In the genomic region with DNA sequence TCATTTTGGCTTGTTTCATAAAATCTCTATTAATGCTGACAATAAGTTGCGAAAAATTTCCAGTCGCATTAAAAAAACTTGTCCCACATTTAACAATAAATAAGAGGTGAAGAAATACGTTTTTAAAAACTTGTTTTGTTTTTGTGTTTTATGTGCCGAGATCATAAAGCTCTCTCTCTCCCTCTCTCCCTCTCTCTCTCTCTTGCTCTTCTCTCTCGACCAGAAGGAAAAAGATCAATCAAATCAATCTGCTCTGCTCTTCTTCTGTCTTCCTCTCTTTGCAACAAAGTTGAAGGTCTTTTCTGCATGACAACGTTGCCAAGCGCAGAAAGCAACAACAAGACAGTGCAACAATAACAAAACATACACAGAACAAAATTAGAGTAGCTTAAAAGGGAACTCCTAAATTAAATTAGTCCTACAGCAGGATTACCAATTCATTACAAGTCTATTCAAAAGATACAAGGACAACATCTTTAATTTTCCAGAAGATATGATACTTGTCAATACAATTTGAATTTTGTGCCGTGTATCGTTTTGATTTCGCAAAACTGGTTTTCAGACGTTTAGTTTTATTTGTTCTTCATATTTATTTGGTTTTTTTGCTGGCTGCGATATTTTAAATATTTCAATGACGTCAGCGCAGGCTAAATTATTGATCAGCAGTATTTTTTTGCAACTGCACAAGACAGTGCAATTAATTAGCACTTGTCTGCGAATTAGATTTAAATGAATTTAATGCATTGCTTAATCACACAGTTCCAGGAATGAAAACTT, we compare ENCODE assay signal across 1 fruit fly cellular context.
TF ChIP-seq lines count a peak whose summit lies in the region.

No protein-coding gene starts in this region.

TF ChIP-seq in whole organism, embryonic, 481 proteins besides CTCF, POLR2A, EP300 and RAD21 (continued from another document and continues in another):
- TF ChIP-seq CG32772 (GFP tag; IDR thresholded peaks at IDR 0.05; lab: Robert Waterston, UW) = peak; percentile 61
- peak; percentile 37; the same call in 1 of the 2 replicates for TF ChIP-seq CG4404 (GFP tag; IDR thresholded peaks at IDR 0.05; lab: Robert Waterston, UW)
- TF ChIP-seq Hr3 (GFP tag; optimal IDR thresholded peaks at IDR 0.05; lab: Kevin White, UChicago) = peak; percentile 53
- TF ChIP-seq CG4707 (GFP tag; optimal IDR thresholded peaks at IDR 0.05; lab: Kevin White, UChicago) = peak; percentile 5
- peak; percentile 65 for TF ChIP-seq Hmr (GFP tag; optimal IDR thresholded peaks at IDR 0.05; lab: Kevin White, UChicago)
- no peak for TF ChIP-seq CG2875 (GFP tag; optimal IDR thresholded peaks at IDR 0.05; lab: Kevin White, UChicago)
- peak; percentile 63 for TF ChIP-seq Six4 (GFP tag; optimal IDR thresholded peaks at IDR 0.05; lab: Kevin White, UChicago)
- TF ChIP-seq ato (GFP tag; IDR thresholded peaks at IDR 0.05; lab: Robert Waterston, UW; ENCODE audit: partially characterized antibody) = no peak
- TF ChIP-seq esg (GFP tag; conservative IDR thresholded peaks at IDR 0.05; lab: Robert Waterston, UW) = peak; percentile 57
- TF ChIP-seq gem (tag; optimal IDR thresholded peaks at IDR 0.05; lab: Kevin White, UChicago) = peak; percentile 81
- no peak for TF ChIP-seq CG2129 (GFP tag; IDR thresholded peaks at IDR 0.05; lab: Robert Waterston, UW; ENCODE audit: partially characterized antibody)
- TF ChIP-seq MTF-1 (GFP tag; optimal IDR thresholded peaks at IDR 0.05; lab: Kevin White, UChicago; ENCODE audit: borderline replicate concordance) = peak; percentile 56
- no peak for TF ChIP-seq gce (GFP tag; IDR thresholded peaks at IDR 0.05; lab: Robert Waterston, UW)
- TF ChIP-seq pb (GFP tag; optimal IDR thresholded peaks at IDR 0.05; lab: Kevin White, UChicago) = peak; percentile 77
- TF ChIP-seq tap (tag; optimal IDR thresholded peaks at IDR 0.05; lab: Kevin White, UChicago) = peak; percentile 74
- peak; percentile 61 for TF ChIP-seq fu2 (GFP tag; optimal IDR thresholded peaks at IDR 0.05; lab: Kevin White, UChicago)
- peak; percentile 44; the same call in 1 of the 2 replicates for TF ChIP-seq peb (GFP tag; IDR thresholded peaks at IDR 0.05; lab: Robert Waterston, UW)
- peak; percentile 83 for TF ChIP-seq stc (GFP tag; IDR thresholded peaks at IDR 0.05; lab: Robert Waterston, UW)
- TF ChIP-seq shn (GFP tag; optimal IDR thresholded peaks at IDR 0.05; lab: Kevin White, UChicago) = peak; percentile 61
- peak; percentile 23 for TF ChIP-seq CG3838 (GFP tag; optimal IDR thresholded peaks at IDR 0.05; lab: Kevin White, UChicago)
- TF ChIP-seq tgo (GFP tag; IDR thresholded peaks at IDR 0.05; lab: Robert Waterston, UW) = peak; percentile 83
- TF ChIP-seq Dfd (GFP tag; optimal IDR thresholded peaks at IDR 0.05; lab: Kevin White, UChicago) = no peak
- no peak for TF ChIP-seq D (optimal IDR thresholded peaks at IDR 0.05; lab: Kevin White, UChicago)
- no peak for TF ChIP-seq D (GFP tag; optimal IDR thresholded peaks at IDR 0.05; lab: Kevin White, UChicago)
- TF ChIP-seq gfzf (GFP tag; optimal IDR thresholded peaks at IDR 0.05; lab: Kevin White, UChicago) = no peak
- no peak for TF ChIP-seq CG16813 (GFP tag; IDR thresholded peaks at IDR 0.05; lab: Robert Waterston, UW; ENCODE audit: partially characterized antibody)
- no peak for TF ChIP-seq CG18011 (GFP tag; optimal IDR thresholded peaks at IDR 0.05; lab: Kevin White, UChicago)
- peak; percentile 85 for TF ChIP-seq lab (GFP tag; optimal IDR thresholded peaks at IDR 0.05; lab: Kevin White, UChicago)
- TF ChIP-seq bsh (GFP tag; optimal IDR thresholded peaks at IDR 0.05; lab: Kevin White, UChicago) = peak; percentile 63 to 93
- TF ChIP-seq CG1603 (tag; optimal IDR thresholded peaks at IDR 0.05; lab: Kevin White, UChicago) = peak; percentile 70
- TF ChIP-seq rib (GFP tag; IDR thresholded peaks at IDR 0.05; lab: Robert Waterston, UW) = peak; percentile 68; the same call in 1 of the 2 replicates
- no peak for TF ChIP-seq Hr78 (GFP tag; optimal IDR thresholded peaks at IDR 0.05; lab: Kevin White, UChicago)
- peak; percentile 63; the same call in 1 of the 2 replicates for TF ChIP-seq toy (GFP tag; IDR thresholded peaks at IDR 0.05; lab: Robert Waterston, UW)
- TF ChIP-seq zf30C (GFP tag; optimal IDR thresholded peaks at IDR 0.05; lab: Kevin White, UChicago) = no peak
- peak; percentile 81 for TF ChIP-seq her (GFP tag; optimal IDR thresholded peaks at IDR 0.05; lab: Kevin White, UChicago)
- TF ChIP-seq otp (GFP tag; IDR thresholded peaks at IDR 0.05; lab: Robert Waterston, UW) = 0 out of 3 replicates have a peak, but pooled peaks have one; percentile 22
- peak; percentile 73 for TF ChIP-seq zfh2 (GFP tag; optimal IDR thresholded peaks at IDR 0.05; lab: Kevin White, UChicago)
- peak; percentile 47 for TF ChIP-seq Myb (GFP tag; optimal IDR thresholded peaks at IDR 0.05; lab: Kevin White, UChicago)
- TF ChIP-seq Doc3 (GFP tag; IDR thresholded peaks at IDR 0.05; lab: Robert Waterston, UW; ENCODE audit: partially characterized antibody) = no peak
- TF ChIP-seq GATAe (GFP tag; conservative IDR thresholded peaks at IDR 0.05; lab: Robert Waterston, UW) = no peak
- peak; percentile 67 for TF ChIP-seq fd96Cb (tag; optimal IDR thresholded peaks at IDR 0.05; lab: Kevin White, UChicago)
- TF ChIP-seq CG9215 (GFP tag; IDR thresholded peaks at IDR 0.05; lab: Robert Waterston, UW) = peak; percentile 57; the same call in 1 of the 2 replicates
- TF ChIP-seq z (GFP tag; IDR thresholded peaks at IDR 0.05; lab: Robert Waterston, UW) = no peak
- peak; percentile 77 for TF ChIP-seq E2f1 (GFP tag; IDR thresholded peaks at IDR 0.05; lab: Robert Waterston, UW)
- no peak for TF ChIP-seq mld (GFP tag; IDR thresholded peaks at IDR 0.05; lab: Robert Waterston, UW; ENCODE audit: partially characterized antibody)
- no peak for TF ChIP-seq CG10431 (GFP tag; optimal IDR thresholded peaks at IDR 0.05; lab: Kevin White, UChicago)
- TF ChIP-seq sob (GFP tag; IDR thresholded peaks at IDR 0.05; lab: Robert Waterston, UW) = peak; percentile 80
- peak; percentile 70; the same call in 2 of the 3 replicates for TF ChIP-seq ase (GFP tag; IDR thresholded peaks at IDR 0.05; lab: Robert Waterston, UW)
- no peak for TF ChIP-seq CG13287 (GFP tag; IDR thresholded peaks at IDR 0.05; lab: Robert Waterston, UW; ENCODE audit: partially characterized antibody)
- peak; percentile 56 for TF ChIP-seq scrt (GFP tag; optimal IDR thresholded peaks at IDR 0.05; lab: Kevin White, UChicago)
- TF ChIP-seq btn (GFP tag; optimal IDR thresholded peaks at IDR 0.05; lab: Kevin White, UChicago) = peak; percentile 44
- TF ChIP-seq schlank (tag; optimal IDR thresholded peaks at IDR 0.05; lab: Kevin White, UChicago) = peak; percentile 73
- peak; percentile 67 for TF ChIP-seq CG16863 (GFP tag; optimal IDR thresholded peaks at IDR 0.05; lab: Kevin White, UChicago)
- TF ChIP-seq BtbVII (GFP tag; optimal IDR thresholded peaks at IDR 0.05; lab: Kevin White, UChicago) = peak; percentile 72
- peak; percentile 90 for TF ChIP-seq CG15269 (tag; optimal IDR thresholded peaks at IDR 0.05; lab: Kevin White, UChicago)
- TF ChIP-seq CG5245 (GFP tag; optimal IDR thresholded peaks at IDR 0.05; lab: Kevin White, UChicago) = peak; percentile 23
- TF ChIP-seq CG6791 (GFP tag; IDR thresholded peaks at IDR 0.05; lab: Robert Waterston, UW; ENCODE audit: partially characterized antibody) = no peak
- TF ChIP-seq Trl (optimal IDR thresholded peaks at IDR 0.05; lab: Kevin White, UChicago) = peak; percentile 78 to 93
- TF ChIP-seq Trl (GFP tag; optimal IDR thresholded peaks at IDR 0.05; lab: Kevin White, UChicago) = peak; percentile 23
- peak; percentile 45; the same call in 1 of the 3 replicates for TF ChIP-seq ken (GFP tag; IDR thresholded peaks at IDR 0.05; lab: Robert Waterston, UW)
- no peak for TF ChIP-seq bigmax (GFP tag; optimal IDR thresholded peaks at IDR 0.05; lab: Kevin White, UChicago)
- TF ChIP-seq tll (GFP tag; optimal IDR thresholded peaks at IDR 0.05; lab: Kevin White, UChicago) = no peak
- TF ChIP-seq NFAT (GFP tag; IDR thresholded peaks at IDR 0.05; lab: Robert Waterston, UW) = peak; percentile 82
- peak; percentile 6 for TF ChIP-seq HmgD (GFP tag; optimal IDR thresholded peaks at IDR 0.05; lab: Kevin White, UChicago)
- TF ChIP-seq CG11695 (GFP tag; IDR thresholded peaks at IDR 0.05; lab: Robert Waterston, UW) = peak; percentile 71; the same call in 2 of the 3 replicates
- no peak for TF ChIP-seq Opbp (GFP tag; IDR thresholded peaks at IDR 0.05; lab: Robert Waterston, UW; ENCODE audit: partially characterized antibody)
- peak; percentile 75 for TF ChIP-seq NfI (GFP tag; optimal IDR thresholded peaks at IDR 0.05; lab: Kevin White, UChicago)
- TF ChIP-seq sqz (GFP tag; optimal IDR thresholded peaks at IDR 0.05; lab: Kevin White, UChicago) = no peak
- TF ChIP-seq dmrt11E (tag; optimal IDR thresholded peaks at IDR 0.05; lab: Kevin White, UChicago) = peak; percentile 22
- no peak for TF ChIP-seq lov (optimal IDR thresholded peaks at IDR 0.05; lab: Kevin White, UChicago)
- no peak for TF ChIP-seq lov (GFP tag; IDR thresholded peaks at IDR 0.05; lab: Robert Waterston, UW)
- peak; percentile 26 for TF ChIP-seq CG8281 (tag; optimal IDR thresholded peaks at IDR 0.05; lab: Kevin White, UChicago)
- peak; percentile 63 for TF ChIP-seq CG7556 (GFP tag; optimal IDR thresholded peaks at IDR 0.05; lab: Kevin White, UChicago)
- TF ChIP-seq gt (GFP tag; IDR thresholded peaks at IDR 0.05; lab: Robert Waterston, UW) = no peak
- peak; percentile 54 for TF ChIP-seq CG11398 (GFP tag; optimal IDR thresholded peaks at IDR 0.05; lab: Kevin White, UChicago)
- TF ChIP-seq org-1 (GFP tag; optimal IDR thresholded peaks at IDR 0.05; lab: Kevin White, UChicago) = peak; percentile 65
- peak; percentile 87 for TF ChIP-seq CG9932 (GFP tag; IDR thresholded peaks at IDR 0.05; lab: Robert Waterston, UW)
- TF ChIP-seq CG2116 (GFP tag; optimal IDR thresholded peaks at IDR 0.05; lab: Kevin White, UChicago) = peak; percentile 42
- peak; percentile 46 for TF ChIP-seq CG13775 (GFP tag; optimal IDR thresholded peaks at IDR 0.05; lab: Kevin White, UChicago)
- TF ChIP-seq CG1647 (GFP tag; optimal IDR thresholded peaks at IDR 0.05; lab: Kevin White, UChicago) = peak; percentile 48
- peak; percentile 86 for TF ChIP-seq lmd (GFP tag; IDR thresholded peaks at IDR 0.05; lab: Robert Waterston, UW)
- 0 out of 2 replicates have a peak, but pooled peaks have one; percentile 39 for TF ChIP-seq CG1024 (GFP tag; IDR thresholded peaks at IDR 0.05; lab: Robert Waterston, UW)
- no peak for TF ChIP-seq CG34224 (GFP tag; IDR thresholded peaks at IDR 0.05; lab: Robert Waterston, UW; ENCODE audit: partially characterized antibody)
- TF ChIP-seq Camta (GFP tag; optimal IDR thresholded peaks at IDR 0.05; lab: Kevin White, UChicago) = no peak
- peak; percentile 46 for TF ChIP-seq trh (GFP tag; optimal IDR thresholded peaks at IDR 0.05; lab: Kevin White, UChicago)
- no peak for TF ChIP-seq Lim3 (GFP tag; IDR thresholded peaks at IDR 0.05; lab: Robert Waterston, UW)
- TF ChIP-seq CG2199 (GFP tag; IDR thresholded peaks at IDR 0.05; lab: Robert Waterston, UW) = no peak
- no peak for TF ChIP-seq Hmx (GFP tag; optimal IDR thresholded peaks at IDR 0.05; lab: Kevin White, UChicago)
- no peak for TF ChIP-seq CG17802 (tag; optimal IDR thresholded peaks at IDR 0.05; lab: Kevin White, UChicago)
- no peak for TF ChIP-seq aop (GFP tag; IDR thresholded peaks at IDR 0.05; lab: Robert Waterston, UW)
- TF ChIP-seq CG18476 (GFP tag; optimal IDR thresholded peaks at IDR 0.05; lab: Kevin White, UChicago) = peak; percentile 54
- peak; percentile 26 for TF ChIP-seq jing (GFP tag; optimal IDR thresholded peaks at IDR 0.05; lab: Kevin White, UChicago)
- TF ChIP-seq vfl (GFP tag; optimal IDR thresholded peaks at IDR 0.05; lab: Kevin White, UChicago) = peak; percentile 57
- peak; percentile 81 for TF ChIP-seq Xbp1 (GFP tag; optimal IDR thresholded peaks at IDR 0.05; lab: Kevin White, UChicago)
- TF ChIP-seq Neu2 (GFP tag; optimal IDR thresholded peaks at IDR 0.05; lab: Kevin White, UChicago; ENCODE audit: borderline replicate concordance) = no peak
- peak; percentile 59 for TF ChIP-seq CG18619 (GFP tag; optimal IDR thresholded peaks at IDR 0.05; lab: Kevin White, UChicago)
- TF ChIP-seq NC2α (GFP tag; optimal IDR thresholded peaks at IDR 0.05; lab: Kevin White, UChicago) = no peak
- peak; percentile 18 for TF ChIP-seq CG13894 (tag; optimal IDR thresholded peaks at IDR 0.05; lab: Kevin White, UChicago)
- peak; percentile 7 for TF ChIP-seq trem (tag; optimal IDR thresholded peaks at IDR 0.05; lab: Kevin White, UChicago)
- TF ChIP-seq CG6689 (GFP tag; IDR thresholded peaks at IDR 0.05; lab: Robert Waterston, UW) = peak; percentile 78
- peak; percentile 88 for TF ChIP-seq CG34422 (GFP tag; IDR thresholded peaks at IDR 0.05; lab: Robert Waterston, UW)
- TF ChIP-seq cg (GFP tag; optimal IDR thresholded peaks at IDR 0.05; lab: Kevin White, UChicago) = no peak
- peak; percentile 54; the same call in 2 of the 4 replicates for TF ChIP-seq Gug (GFP tag; IDR thresholded peaks at IDR 0.05; lab: Robert Waterston, UW)
- peak; percentile 54 for TF ChIP-seq CG17829 (tag; optimal IDR thresholded peaks at IDR 0.05; lab: Kevin White, UChicago)
- peak in 1 of 2 experiments; percentile 72 for TF ChIP-seq Pdp1 (GFP tag; optimal IDR thresholded peaks at IDR 0.05; lab: Kevin White, UChicago)
- TF ChIP-seq BEAF-32 (GFP tag; optimal IDR thresholded peaks at IDR 0.05; lab: Kevin White, UChicago) = no peak
- TF ChIP-seq stwl (tag; optimal IDR thresholded peaks at IDR 0.05; lab: Kevin White, UChicago) = no peak
- TF ChIP-seq en (GFP tag; optimal IDR thresholded peaks at IDR 0.05; lab: Kevin White, UChicago) = peak; percentile 47
- TF ChIP-seq CG4820 (GFP tag; optimal IDR thresholded peaks at IDR 0.05; lab: Kevin White, UChicago) = peak; percentile 55
- TF ChIP-seq CG12659 (GFP tag; optimal IDR thresholded peaks at IDR 0.05; lab: Kevin White, UChicago) = peak; percentile 74
- TF ChIP-seq Asciz (GFP tag; optimal IDR thresholded peaks at IDR 0.05; lab: Kevin White, UChicago) = peak; percentile 44
- peak; percentile 50 for TF ChIP-seq CG15514 (GFP tag; optimal IDR thresholded peaks at IDR 0.05; lab: Kevin White, UChicago)
- peak; percentile 72 for TF ChIP-seq ind (GFP tag; optimal IDR thresholded peaks at IDR 0.05; lab: Kevin White, UChicago)
- TF ChIP-seq Scr (GFP tag; IDR thresholded peaks at IDR 0.05; lab: Robert Waterston, UW; ENCODE audit: partially characterized antibody) = no peak
- TF ChIP-seq CG10654 (GFP tag; optimal IDR thresholded peaks at IDR 0.05; lab: Kevin White, UChicago) = peak; percentile 48
- TF ChIP-seq jumu (GFP tag; optimal IDR thresholded peaks at IDR 0.05; lab: Kevin White, UChicago) = no peak
- TF ChIP-seq HHEX (GFP tag; optimal IDR thresholded peaks at IDR 0.05; lab: Kevin White, UChicago) = peak; percentile 72
- peak; percentile 78; the same call in 2 of the 4 replicates for TF ChIP-seq chinmo (GFP tag; IDR thresholded peaks at IDR 0.05; lab: Robert Waterston, UW; ENCODE audit: partially characterized antibody)
- peak; percentile 77 for TF ChIP-seq Bteb2 (GFP tag; optimal IDR thresholded peaks at IDR 0.05; lab: Kevin White, UChicago)
